Worm (Caenorhabditis elegans): ENCODE results near the gene Y69E1A.1.

DNA sequence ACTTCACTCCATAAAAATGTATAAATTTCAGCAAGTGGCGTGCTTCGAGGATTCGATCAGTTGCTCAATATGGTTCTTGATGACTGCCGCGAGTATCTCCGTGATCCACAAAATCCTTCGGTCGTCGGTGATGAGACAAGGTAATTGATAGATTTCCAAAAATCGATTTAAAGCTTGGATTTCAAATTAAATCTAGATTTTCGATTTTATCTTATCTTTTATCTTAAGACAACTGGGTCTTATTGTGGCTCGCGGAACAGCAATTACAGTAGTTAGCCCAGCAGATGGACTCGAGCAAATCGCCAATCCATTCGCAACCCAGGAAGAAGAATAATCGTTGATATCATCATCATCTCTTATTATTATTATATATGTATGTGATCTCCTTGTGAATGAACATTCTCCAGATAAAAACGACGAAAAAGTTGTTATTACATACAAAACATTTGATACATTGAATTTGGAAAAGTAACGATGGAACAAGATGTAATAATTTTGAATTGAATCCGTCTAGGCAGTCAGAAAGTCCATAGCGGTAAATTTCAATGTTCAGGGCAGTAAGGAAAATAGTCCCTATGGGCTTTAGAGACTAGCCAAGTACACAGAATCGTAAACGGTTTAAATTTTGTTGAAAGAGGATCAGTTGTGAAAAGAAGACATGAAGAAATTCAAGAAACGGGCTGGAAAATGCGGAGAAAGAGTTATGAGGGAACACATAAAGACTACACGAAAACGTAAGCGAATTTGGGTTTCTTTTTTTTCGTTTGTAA lies 14.7 kb downstream of the Y69E1A.1 start:
- TF ChIP-seq zag-1 (tag; optimal IDR thresholded peaks at IDR 0.05) (no peak), eor-1 (tag; optimal IDR thresholded peaks at IDR 0.05) (no peak), nhr-76 (tag; optimal IDR thresholded peaks at IDR 0.05) (no peak), mdl-1 (tag; optimal IDR thresholded peaks at IDR 0.05) (no peak), ceh-16 (tag; optimal IDR thresholded peaks at IDR 0.05) (no peak), ceh-28 (tag; optimal IDR thresholded peaks at IDR 0.05) (no peak), egl-27 (tag; optimal IDR thresholded peaks at IDR 0.05) (no peak), fkh-10 (GFP tag; optimal IDR thresholded peaks at IDR 0.05) (no peak), ama-1 (optimal IDR thresholded peaks at IDR 0.05) (peak; percentile 90), ZK546.5 (tag; optimal IDR thresholded peaks at IDR 0.05) (no peak), nhr-77 (tag; optimal IDR thresholded peaks at IDR 0.05) (no peak), aly-2 (tag; optimal IDR thresholded peaks at IDR 0.05) (no peak)

Measured in whole organism, L3 larva.